Fruit fly (Drosophila melanogaster) whole organism, pupa: ENCODE measurements around the gene Osi24.

ENCODE experiments used
- CG10348 ChIP-seq: fragments of 200-800 bp; sonication (Bioruptor generic); IDR thresholded peaks from 2 replicates; pipeline ENCODE4 v1.3.6; 2022; ENCODE audit warnings: missing biosample characterization, missing genetic modification characterization
- CG12605 ChIP-seq: fragments of 200-800 bp; sonication (Bioruptor generic); IDR thresholded peaks from 2 replicates; pipeline ENCODE4 v1.3.6; 2022; ENCODE audit warnings: missing biosample characterization, missing genetic modification characterization
- CG13204 ChIP-seq: fragments of 200-800 bp; sonication (Bioruptor generic); optimal IDR thresholded peaks from 2 replicates; lab custom pipeline; 2018; ENCODE audit warnings: missing biosample characterization, mild to moderate bottlenecking, missing genetic modification characterization, moderate library complexity
- CG14655 ChIP-seq: fragments of 200-800 bp; sonication (Bioruptor generic); optimal IDR thresholded peaks from 3 replicates; lab custom pipeline; 2017; ENCODE audit warnings: mild to moderate bottlenecking, missing biosample characterization, missing genetic modification reagents, missing genetic modification characterization
- CG15710 ChIP-seq: fragments of 200-800 bp; sonication (Bioruptor generic); optimal IDR thresholded peaks from 2 replicates; lab custom pipeline; 2018; ENCODE audit warnings: missing biosample characterization, mild to moderate bottlenecking, missing genetic modification characterization, moderate library complexity
- CG17806 ChIP-seq: fragments of 200-800 bp; sonication (Bioruptor generic); optimal IDR thresholded peaks from 2 replicates; lab custom pipeline; 2018; ENCODE audit warnings: missing biosample characterization, mild to moderate bottlenecking, missing genetic modification characterization, moderate library complexity
- CG32121 ChIP-seq: fragments of 200-800 bp; sonication (Bioruptor generic); IDR thresholded peaks from 2 replicates; pipeline ENCODE4 v1.3.6; 2022; ENCODE audit warnings: missing biosample characterization, missing genetic modification characterization
- CG34367 ChIP-seq: fragments of 200-800 bp; sonication (Bioruptor generic); optimal IDR thresholded peaks from 2 replicates; lab custom pipeline; 2018; ENCODE audit warnings: missing biosample characterization, mild to moderate bottlenecking, missing genetic modification characterization
- CG4496 ChIP-seq: fragments of 200-800 bp; sonication (Bioruptor generic); IDR thresholded peaks from 3 replicates; pipeline ENCODE4 v1.3.6; 2022; ENCODE audit warnings: missing biosample characterization, missing genetic modification characterization
- CG8159 ChIP-seq: fragments of 200-800 bp; sonication (Bioruptor generic); optimal IDR thresholded peaks from 3 replicates; lab custom pipeline; 2018; ENCODE audit warnings: missing biosample characterization, mild to moderate bottlenecking, missing genetic modification characterization, moderate library complexity
- CG8301 ChIP-seq: fragments of 200-800 bp; sonication (Bioruptor generic); optimal IDR thresholded peaks from 2 replicates; lab custom pipeline; 2018; ENCODE audit warnings: missing biosample characterization, mild to moderate bottlenecking, missing genetic modification characterization
- CG9948 ChIP-seq: fragments of 200-800 bp; sonication (Bioruptor generic); optimal IDR thresholded peaks from 2 replicates; lab custom pipeline; 2018; ENCODE audit warnings: missing biosample characterization, mild to moderate bottlenecking, missing genetic modification characterization, moderate library complexity
- D1 ChIP-seq: fragments of 200-800 bp; sonication (Bioruptor generic); optimal IDR thresholded peaks from 2 replicates; lab custom pipeline; 2018; ENCODE audit warnings: missing biosample characterization, mild to moderate bottlenecking, missing genetic modification characterization, moderate library complexity
- EcR ChIP-seq: fragments of 200-800 bp; sonication (Bioruptor generic); optimal IDR thresholded peaks from 3 replicates; lab custom pipeline; 2019; ENCODE audit warnings: missing biosample characterization, missing genetic modification characterization, mild to moderate bottlenecking, moderate library complexity, missing genetic modification reagents
- Ets98B ChIP-seq: fragments of 200-800 bp; sonication (Bioruptor generic); IDR thresholded peaks from 2 replicates; pipeline ENCODE4 v1.3.6; 2022; ENCODE audit warnings: missing biosample characterization, missing genetic modification characterization
- Pif1A ChIP-seq: fragments of 200-800 bp; sonication (Bioruptor generic); optimal IDR thresholded peaks from 3 replicates; lab custom pipeline; 2016; ENCODE audit warnings: missing biosample characterization, missing genetic modification characterization
- Pif1B ChIP-seq: fragments of 200-800 bp; sonication (Bioruptor generic); optimal IDR thresholded peaks from 3 replicates; lab custom pipeline; 2016; ENCODE audit warnings: missing biosample characterization, missing genetic modification characterization
- Snoo ChIP-seq: fragments of 200-800 bp; sonication (Bioruptor generic); optimal IDR thresholded peaks from 3 replicates; lab custom pipeline; 2017; ENCODE audit warnings: missing biosample characterization, mild to moderate bottlenecking, missing genetic modification characterization, inconsistent platforms
- fd96Ca ChIP-seq: fragments of 200-800 bp; sonication (Bioruptor generic); IDR thresholded peaks from 3 replicates; pipeline ENCODE4 v1.3.6; 2022; ENCODE audit warnings: missing biosample characterization, missing genetic modification characterization
- gl ChIP-seq: fragments of 200-800 bp; sonication (Bioruptor generic); optimal IDR thresholded peaks from 2 replicates; lab custom pipeline; 2018; ENCODE audit warnings: missing biosample characterization, mild to moderate bottlenecking, missing genetic modification characterization
- rn ChIP-seq: fragments of 200-800 bp; sonication (Bioruptor generic); IDR thresholded peaks from 2 replicates; pipeline ENCODE4 v1.3.6; 2022; ENCODE audit warnings: missing biosample characterization, missing genetic modification characterization

Gene Osi24

DNA sequence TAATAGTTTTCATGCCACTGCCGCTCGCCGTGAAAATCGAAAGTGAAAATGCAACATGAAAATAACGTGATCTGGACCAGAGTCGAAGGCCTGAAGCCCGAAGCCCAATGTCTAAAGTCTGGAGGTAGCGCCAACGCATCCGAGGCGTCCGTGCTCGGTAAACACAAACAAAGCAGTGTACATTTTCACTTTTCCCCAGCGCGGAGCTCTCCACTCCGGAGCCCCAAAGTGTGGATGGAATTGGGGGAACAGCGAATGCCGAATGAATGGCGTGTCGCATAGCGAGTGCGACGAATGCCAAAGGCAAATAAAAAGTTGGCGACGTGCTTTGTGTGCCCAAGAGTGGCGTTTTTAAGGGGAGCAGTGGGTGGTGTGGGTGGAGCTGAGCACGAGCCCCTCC is 4.4 kb downstream of the Osi24 start:
- TF ChIP-seq CG8159 (tag; lab: Kevin White, UChicago): no peak
- TF ChIP-seq D1 (tag; lab: Kevin White, UChicago): no peak
- peak; percentile 88 for TF ChIP-seq CG4496 (GFP tag; lab: Robert Waterston, UW)
- no peak for TF ChIP-seq CG10348 (GFP tag; lab: Robert Waterston, UW)
- TF ChIP-seq CG15710 (tag; lab: Kevin White, UChicago): no peak
- TF ChIP-seq rn: no peak
- no peak for TF ChIP-seq CG8301
- TF ChIP-seq CG14655 (GFP tag; lab: Kevin White, UChicago): peak; percentile 16
- TF ChIP-seq Pif1A: no peak
- no peak for TF ChIP-seq gl
- no peak for TF ChIP-seq CG13204 (GFP tag; lab: Kevin White, UChicago)
- TF ChIP-seq CG12605 (GFP tag; lab: Robert Waterston, UW): no peak
- no peak for TF ChIP-seq CG9948 (tag; lab: Kevin White, UChicago)
- TF ChIP-seq CG34367 (tag; lab: Kevin White, UChicago): no peak
- no peak for TF ChIP-seq CG17806 (tag; lab: Kevin White, UChicago)
- TF ChIP-seq Pif1B (GFP tag; lab: Kevin White, UChicago): no peak
- TF ChIP-seq Snoo (tag; lab: Kevin White, UChicago): no peak
- no peak for TF ChIP-seq EcR (GFP tag; lab: Kevin White, UChicago)
- TF ChIP-seq fd96Ca: no peak
- TF ChIP-seq Ets98B (GFP tag; lab: Robert Waterston, UW): peak; percentile 15; the same call in 1 of the 2 replicates
- no peak for TF ChIP-seq CG32121 (GFP tag; lab: Robert Waterston, UW)

- TF ChIP-seq CG10348 (GFP tag; lab: Robert Waterston, UW) (no peak), CG13204 (GFP tag; lab: Kevin White, UChicago) (no peak), CG34367 (tag; lab: Kevin White, UChicago) (no peak)
Measured at dm6 chr3R:6209073-6209472, 10.5 kb downstream of the Osi24 start, which contains the start of gene Osi2. Gene Osi2, plus strand, starts transcription at chr3R:6209373.

DNA sequence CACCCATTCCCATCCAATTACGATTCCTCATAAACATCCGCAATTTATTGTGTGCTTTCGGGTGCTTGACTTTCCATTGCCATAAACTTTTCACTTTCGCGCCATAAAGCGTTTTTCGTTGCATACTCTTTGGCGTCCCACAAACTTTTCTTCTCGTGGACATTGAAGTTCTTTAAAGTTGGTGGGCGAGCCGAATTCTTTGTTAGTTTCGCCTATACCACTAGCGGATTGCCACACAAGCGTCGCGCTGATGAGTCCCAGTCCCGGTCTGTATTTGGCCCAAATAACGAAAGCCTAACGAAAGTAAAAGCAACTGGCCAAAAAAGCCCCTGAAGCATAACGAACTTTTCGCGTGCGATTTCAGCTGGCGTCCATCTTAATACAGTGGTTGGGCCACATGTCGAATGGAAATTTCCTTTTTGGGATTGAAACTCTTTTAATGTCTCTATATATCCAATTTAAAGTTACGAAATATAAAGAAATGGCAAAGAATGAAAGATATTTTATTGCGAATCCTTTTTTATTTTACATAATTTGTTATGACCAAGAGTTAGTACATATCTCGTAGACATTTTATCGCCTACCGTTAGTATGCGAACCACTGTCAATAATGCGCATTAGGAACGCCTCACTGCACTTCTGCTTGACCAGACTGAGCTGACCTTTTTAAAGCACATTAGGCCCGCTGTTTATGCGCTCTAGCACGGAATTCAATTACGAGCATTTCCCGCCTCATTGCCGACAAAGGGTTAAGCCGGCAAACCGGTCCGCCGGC is 11.8 kb downstream of the Osi24 start:
- TF ChIP-seq rn: no peak
- TF ChIP-seq CG14655 (GFP tag; lab: Kevin White, UChicago): peak; percentile 27

- no peak for TF ChIP-seq CG12605 (GFP tag; lab: Robert Waterston, UW)
- TF ChIP-seq rn: no peak
- no peak for TF ChIP-seq CG15710 (tag; lab: Kevin White, UChicago)
- TF ChIP-seq fd96Ca: no peak
- TF ChIP-seq CG8301: no peak
- no peak for TF ChIP-seq EcR (GFP tag; lab: Kevin White, UChicago)
- TF ChIP-seq CG32121 (GFP tag; lab: Robert Waterston, UW): no peak
- no peak for TF ChIP-seq CG10348 (GFP tag; lab: Robert Waterston, UW)
- no peak for TF ChIP-seq CG4496 (GFP tag; lab: Robert Waterston, UW)
- TF ChIP-seq, all 21 proteins: peak for 0
Measured at dm6 chr3R:6211041-6211377, 12.4 kb downstream of the Osi24 start.

DNA sequence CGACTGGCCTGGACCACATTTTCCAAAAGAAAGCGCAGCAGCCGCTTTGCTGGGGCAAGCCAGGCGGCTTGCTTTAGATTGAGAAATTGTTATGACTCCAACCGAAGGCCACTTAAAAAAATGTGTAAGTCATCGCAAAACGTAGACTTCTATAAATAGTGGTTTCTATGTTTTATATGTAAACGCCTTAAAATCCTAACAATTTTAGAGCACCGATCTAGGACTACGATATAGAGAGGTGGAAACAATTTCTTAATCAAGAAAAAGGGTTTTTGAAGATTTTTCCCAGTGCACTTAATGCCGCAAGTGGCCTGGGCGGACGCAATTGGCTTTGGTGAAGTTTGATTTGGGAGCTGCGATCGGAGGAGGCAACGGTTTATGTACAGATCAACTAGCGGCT is 15.6 kb downstream of the Osi24 start:
- TF ChIP-seq CG12605 (GFP tag; lab: Robert Waterston, UW) (peak; percentile 56), CG34367 (tag; lab: Kevin White, UChicago) (no peak), CG17806 (tag; lab: Kevin White, UChicago) (peak; percentile 18), CG8159 (tag; lab: Kevin White, UChicago) (no peak), CG14655 (GFP tag; lab: Kevin White, UChicago) (peak; percentile 84), Snoo (tag; lab: Kevin White, UChicago) (no peak), CG4496 (GFP tag; lab: Robert Waterston, UW) (peak; percentile 80), fd96Ca (peak; percentile 85), Pif1A (peak; percentile 75), Pif1B (GFP tag; lab: Kevin White, UChicago) (peak; percentile 41), gl (no peak), CG15710 (tag; lab: Kevin White, UChicago) (no peak), Ets98B (GFP tag; lab: Robert Waterston, UW) (peak; percentile 88), CG8301 (peak; percentile 91), CG32121 (GFP tag; lab: Robert Waterston, UW) (peak; percentile 76), rn (0 out of 2 replicates have a peak, but pooled peaks have one; percentile 48), D1 (tag; lab: Kevin White, UChicago) (no peak), CG9948 (tag; lab: Kevin White, UChicago) (no peak), CG10348 (GFP tag; lab: Robert Waterston, UW) (no peak), EcR (GFP tag; lab: Kevin White, UChicago) (no peak), CG13204 (GFP tag; lab: Kevin White, UChicago) (no peak)

DNA sequence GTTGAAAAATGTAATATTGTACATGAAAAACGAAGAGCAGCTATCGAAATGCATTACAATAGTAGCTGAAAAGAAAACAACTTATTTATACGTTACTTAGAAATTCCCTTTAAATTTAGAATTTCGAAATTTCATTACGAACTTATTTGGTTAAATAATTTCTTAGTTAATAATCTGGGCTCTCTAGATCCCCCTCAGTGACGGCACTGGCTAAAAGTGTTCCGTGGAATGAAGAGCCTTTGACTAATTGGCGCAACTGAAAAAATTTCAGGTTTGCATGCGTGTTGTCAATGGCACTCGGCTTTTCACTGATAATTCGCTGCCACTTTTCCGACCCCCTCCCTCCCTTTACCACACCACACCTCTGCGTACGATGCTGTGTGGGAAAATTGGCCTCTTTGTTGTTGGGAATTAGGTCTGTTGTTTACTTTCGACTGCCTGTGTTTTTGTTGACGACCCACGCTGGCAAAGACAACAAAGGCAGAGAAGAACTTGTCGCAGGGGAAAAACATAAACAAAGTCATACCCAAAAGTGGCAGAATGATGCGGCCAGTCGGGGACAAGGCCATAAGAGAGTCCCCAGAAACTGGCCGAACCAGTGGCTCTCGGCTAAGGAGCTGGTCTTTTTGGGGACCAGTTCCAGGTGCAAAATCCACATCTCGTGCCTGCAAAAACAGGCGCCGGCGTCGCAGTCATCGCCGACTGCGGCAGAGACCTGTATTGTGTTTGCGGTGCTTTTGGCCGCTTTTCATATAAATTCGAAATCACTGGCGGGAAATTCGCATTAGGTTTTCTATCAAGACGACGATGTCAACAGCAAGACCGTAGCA is 16.7 kb downstream of the Osi24 start, which contains the start of gene Osi3:
Osi3 (plus strand) TSS at position 780 of the 830 bp plus-strand sequence.
- 0 out of 3 replicates have a peak, but pooled peaks have one; percentile 26 for TF ChIP-seq CG4496 (GFP tag; lab: Robert Waterston, UW)
- peak; percentile 43 for TF ChIP-seq CG8301
- TF ChIP-seq CG17806 (tag; lab: Kevin White, UChicago): no peak
- peak; percentile 46 for TF ChIP-seq CG14655 (GFP tag; lab: Kevin White, UChicago)
- TF ChIP-seq CG9948 (tag; lab: Kevin White, UChicago): no peak
- no peak for TF ChIP-seq Ets98B (GFP tag; lab: Robert Waterston, UW)
- no peak for TF ChIP-seq CG8159 (tag; lab: Kevin White, UChicago)
- no peak for TF ChIP-seq gl
- TF ChIP-seq Pif1B (GFP tag; lab: Kevin White, UChicago): peak; percentile 6
- TF ChIP-seq rn: no peak
- TF ChIP-seq CG15710 (tag; lab: Kevin White, UChicago): no peak
- no peak for TF ChIP-seq fd96Ca
- TF ChIP-seq D1 (tag; lab: Kevin White, UChicago): no peak
- TF ChIP-seq EcR (GFP tag; lab: Kevin White, UChicago): peak; percentile 31
- no peak for TF ChIP-seq CG34367 (tag; lab: Kevin White, UChicago)
- TF ChIP-seq Pif1A: peak; percentile 40
- TF ChIP-seq CG32121 (GFP tag; lab: Robert Waterston, UW): no peak
- TF ChIP-seq CG13204 (GFP tag; lab: Kevin White, UChicago): no peak
- TF ChIP-seq CG10348 (GFP tag; lab: Robert Waterston, UW): no peak
- no peak for TF ChIP-seq CG12605 (GFP tag; lab: Robert Waterston, UW)
- TF ChIP-seq Snoo (tag; lab: Kevin White, UChicago): no peak
